Worm (Caenorhabditis elegans) whole organism, early embryonic: ENCODE data around the gene ZC15.1.

Experiments used
- ama-1 ChIP-seq: fragments of 150-350 bp; optimal IDR thresholded peaks from 2 replicates; lab custom pipeline; 2014
- sea-1 ChIP-seq: fragments of 200-800 bp; sonication (Bioruptor generic); conservative IDR thresholded peaks from 2 replicates; pipeline ENCODE4 v1.3.6; 2022; ENCODE audit warnings: missing genetic modification characterization, missing compliant biosample characterization
- tbx-37 ChIP-seq: fragments of 200-800 bp; sonication (Bioruptor generic); conservative IDR thresholded peaks from 2 replicates; pipeline ENCODE4 v1.3.6; 2022; ENCODE audit warnings: missing genetic modification reagents, missing genetic modification characterization, missing compliant biosample characterization

DNA sequence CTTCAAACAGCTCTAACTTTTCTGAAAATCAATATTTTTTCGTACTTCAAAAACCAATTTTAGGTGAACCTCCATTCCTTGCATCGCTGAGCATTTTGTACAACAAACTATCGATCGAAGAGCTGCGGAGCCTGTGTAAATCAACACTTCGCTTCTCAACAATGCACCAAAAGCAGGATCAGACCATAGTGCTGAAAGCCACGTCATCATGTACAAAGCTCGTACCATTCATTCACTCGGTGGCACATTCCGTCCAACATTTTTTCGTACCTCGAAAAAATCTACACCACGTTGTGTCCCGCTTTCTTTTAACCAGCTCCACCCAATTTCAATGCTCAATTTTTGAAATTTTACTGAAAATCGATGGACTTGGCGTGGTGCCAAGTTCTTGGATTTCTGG lies 4.7 kb downstream of the ZC15.1 start, which contains the start of gene ZC15.10:
- no peak for TF ChIP-seq ama-1
- no peak for TF ChIP-seq tbx-37 (GFP tag; lab: Robert Waterston, UW)
- no peak for TF ChIP-seq sea-1 (GFP tag; lab: Robert Waterston, UW)
